Fruit fly (Drosophila melanogaster): ENCODE data around the gene Dab.

The Dab gene

DNA sequence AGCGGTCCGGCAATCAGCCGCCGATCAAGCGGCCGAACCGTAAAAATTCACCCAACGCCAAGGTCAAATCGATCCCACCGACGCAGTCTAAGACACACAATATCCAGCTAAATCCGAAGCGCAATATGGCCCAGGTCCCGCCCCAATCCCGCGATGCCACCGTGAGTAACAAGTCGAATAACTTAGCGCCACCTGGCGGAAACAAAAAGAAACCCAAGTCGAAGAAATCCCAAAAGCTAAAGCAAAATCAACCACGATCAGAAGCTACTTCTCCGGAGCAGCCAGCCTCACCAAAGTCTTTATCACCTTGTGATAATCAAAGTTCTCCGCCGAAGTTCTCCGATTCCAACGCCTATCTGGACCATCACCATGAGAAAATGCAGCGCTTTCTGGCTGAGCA lies 6.3 kb upstream of the Dab start:
- TF ChIP-seq Pif1A (GFP tag; optimal IDR thresholded peaks at IDR 0.05) = no peak
- no peak for TF ChIP-seq Ets98B (GFP tag; IDR thresholded peaks at IDR 0.05)
- no peak for TF ChIP-seq Pif1B (GFP tag; optimal IDR thresholded peaks at IDR 0.05)
- TF ChIP-seq CG4496 (GFP tag; IDR thresholded peaks at IDR 0.05) = no peak
- no peak for TF ChIP-seq D1 (tag; optimal IDR thresholded peaks at IDR 0.05)
- TF ChIP-seq CG32121 (GFP tag; IDR thresholded peaks at IDR 0.05) = no peak
- TF ChIP-seq CG13204 (GFP tag; optimal IDR thresholded peaks at IDR 0.05) = no peak
- TF ChIP-seq CG12605 (GFP tag; IDR thresholded peaks at IDR 0.05) = no peak
- no peak for TF ChIP-seq CG8301 (tag; optimal IDR thresholded peaks at IDR 0.05)
- TF ChIP-seq rn (GFP tag; IDR thresholded peaks at IDR 0.05) = no peak
- no peak for TF ChIP-seq Snoo (tag; optimal IDR thresholded peaks at IDR 0.05)
- no peak for TF ChIP-seq CG9948 (tag; optimal IDR thresholded peaks at IDR 0.05)
- TF ChIP-seq CG15710 (tag; optimal IDR thresholded peaks at IDR 0.05) = no peak
- no peak for TF ChIP-seq CG14655 (GFP tag; optimal IDR thresholded peaks at IDR 0.05)

DNA sequence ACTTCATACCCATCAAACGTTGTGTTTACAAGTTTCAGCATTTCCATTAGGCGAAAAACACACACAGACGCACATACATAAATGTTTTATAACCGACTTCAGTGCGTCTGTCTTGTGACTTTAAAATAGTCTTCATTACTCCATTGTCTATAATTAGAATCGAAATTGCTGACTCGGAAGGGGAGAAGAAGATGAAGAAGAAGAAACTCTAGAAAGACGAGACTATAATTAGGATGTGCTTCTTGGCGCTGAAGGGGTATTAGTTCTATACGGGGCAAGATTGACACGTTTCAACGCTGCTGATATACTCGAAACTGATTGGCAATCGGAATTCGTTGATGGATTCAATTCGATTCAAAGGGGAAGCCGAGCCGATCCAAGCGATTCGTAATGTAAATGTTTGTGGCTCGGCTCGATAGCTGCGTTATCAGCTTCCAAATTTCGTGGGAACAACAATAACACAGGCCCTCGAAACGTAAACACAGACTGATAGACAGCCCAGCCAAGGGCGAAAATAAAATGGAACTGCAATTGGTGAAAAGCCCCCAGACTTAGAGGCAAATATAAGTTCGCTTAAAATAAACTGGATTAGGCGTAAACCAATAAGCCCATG lies 3.1 kb upstream of the Dab start:
- no peak for TF ChIP-seq CG4496 (GFP tag; IDR thresholded peaks at IDR 0.05)
- no peak for TF ChIP-seq Pif1A (GFP tag; optimal IDR thresholded peaks at IDR 0.05)
- no peak for TF ChIP-seq gl (tag; optimal IDR thresholded peaks at IDR 0.05)
- TF ChIP-seq CG12605 (GFP tag; IDR thresholded peaks at IDR 0.05) = no peak
- TF ChIP-seq CG32121 (GFP tag; IDR thresholded peaks at IDR 0.05) = no peak
- no peak for TF ChIP-seq CG8301 (tag; optimal IDR thresholded peaks at IDR 0.05)
- no peak for TF ChIP-seq CG34367 (tag; optimal IDR thresholded peaks at IDR 0.05)
- no peak for TF ChIP-seq fd96Ca (GFP tag; IDR thresholded peaks at IDR 0.05)
- no peak for TF ChIP-seq EcR (GFP tag; optimal IDR thresholded peaks at IDR 0.05)
- TF ChIP-seq Ets98B (GFP tag; IDR thresholded peaks at IDR 0.05) = no peak
- TF ChIP-seq CG17806 (tag; optimal IDR thresholded peaks at IDR 0.05) = no peak
- no peak for TF ChIP-seq D1 (tag; optimal IDR thresholded peaks at IDR 0.05)
- TF ChIP-seq CG8159 (tag; optimal IDR thresholded peaks at IDR 0.05) = no peak
- no peak for TF ChIP-seq CG15710 (tag; optimal IDR thresholded peaks at IDR 0.05)
- TF ChIP-seq CG13204 (GFP tag; optimal IDR thresholded peaks at IDR 0.05) = no peak
- no peak for TF ChIP-seq Pif1B (GFP tag; optimal IDR thresholded peaks at IDR 0.05)
- no peak for TF ChIP-seq Snoo (tag; optimal IDR thresholded peaks at IDR 0.05)
- no peak for TF ChIP-seq CG10348 (GFP tag; IDR thresholded peaks at IDR 0.05)

DNA sequence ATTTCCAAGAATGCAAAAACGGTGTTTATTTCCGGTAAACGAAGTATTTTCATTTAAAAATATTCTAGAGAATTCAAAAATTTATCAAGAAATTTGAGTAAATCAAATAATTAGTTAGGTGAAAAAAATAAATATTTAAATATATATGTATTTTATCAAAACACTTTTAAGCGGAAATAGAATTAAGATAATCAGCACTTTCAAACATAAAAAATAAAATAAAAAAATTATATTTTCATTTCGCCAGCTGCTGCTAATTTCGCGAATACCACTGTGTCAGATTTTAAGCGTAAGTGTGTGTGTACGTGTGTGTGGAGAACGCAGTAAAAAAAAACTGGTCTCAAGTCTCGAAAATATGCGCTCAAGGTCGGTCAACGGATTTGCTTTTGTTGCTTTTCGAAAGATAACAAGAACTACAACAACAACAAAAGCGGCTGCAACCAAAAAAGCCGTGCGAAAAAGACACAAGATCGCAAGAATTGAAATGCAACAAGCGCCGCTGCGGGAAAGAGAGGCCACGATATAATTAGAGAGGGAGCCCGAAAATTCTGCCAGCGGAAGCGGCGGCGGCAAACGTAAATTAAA lies 2.2 kb upstream of the Dab start:
- peak; percentile 4; the same call in 1 of the 2 replicates for TF ChIP-seq Ets98B (GFP tag; IDR thresholded peaks at IDR 0.05)
- TF ChIP-seq CG9948 (tag; optimal IDR thresholded peaks at IDR 0.05) = no peak
- peak; percentile 71 for TF ChIP-seq EcR (GFP tag; optimal IDR thresholded peaks at IDR 0.05)
- TF ChIP-seq CG17806 (tag; optimal IDR thresholded peaks at IDR 0.05) = no peak
- no peak for TF ChIP-seq CG10348 (GFP tag; IDR thresholded peaks at IDR 0.05)
- peak; percentile 24 for TF ChIP-seq Pif1B (GFP tag; optimal IDR thresholded peaks at IDR 0.05)
- no peak for TF ChIP-seq D1 (tag; optimal IDR thresholded peaks at IDR 0.05)
- 0 out of 2 replicates have a peak, but pooled peaks have one; percentile 12 for TF ChIP-seq rn (GFP tag; IDR thresholded peaks at IDR 0.05)
- TF ChIP-seq fd96Ca (GFP tag; IDR thresholded peaks at IDR 0.05) = no peak
- TF ChIP-seq CG14655 (GFP tag; optimal IDR thresholded peaks at IDR 0.05) = no peak
- no peak for TF ChIP-seq Pif1A (GFP tag; optimal IDR thresholded peaks at IDR 0.05)

DNA sequence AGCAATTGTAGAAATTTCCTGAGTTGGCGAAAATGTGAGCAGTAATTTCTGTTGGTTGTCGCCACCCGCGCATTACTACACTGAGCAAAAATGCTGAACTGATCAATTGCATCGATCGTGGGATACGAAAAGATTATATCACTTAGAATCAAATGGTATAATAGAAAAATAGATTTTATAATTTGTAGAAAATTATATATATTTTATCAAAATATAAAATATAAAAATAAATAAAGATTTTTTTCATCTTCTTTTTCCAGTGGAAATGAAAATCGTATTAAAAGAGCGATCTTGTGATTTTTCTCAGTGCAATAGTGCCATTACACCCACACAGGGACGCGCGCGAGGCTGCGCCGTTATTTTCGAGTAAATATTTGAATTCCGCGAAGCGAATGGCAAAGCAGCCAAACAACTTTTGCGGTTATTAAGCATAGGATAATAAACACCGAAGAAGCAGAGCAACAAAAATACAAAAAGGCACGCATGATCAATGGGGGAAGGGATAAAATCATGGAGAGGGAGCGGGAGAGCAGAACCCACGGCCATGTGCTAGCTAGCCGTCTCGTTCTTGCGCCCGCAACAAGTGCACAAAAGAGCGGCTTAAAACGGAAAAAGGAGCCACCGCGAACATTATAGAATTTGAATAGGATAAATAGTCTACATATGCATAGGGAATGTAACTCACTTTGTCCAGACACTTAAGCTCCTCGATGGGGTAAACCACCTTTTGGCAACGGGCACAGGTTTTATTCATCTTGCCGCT lies 1.5 kb upstream of the Dab start:
- TF ChIP-seq Snoo (tag; optimal IDR thresholded peaks at IDR 0.05) (peak; percentile 6), CG4496 (GFP tag; IDR thresholded peaks at IDR 0.05) (peak; percentile 65), EcR (GFP tag; optimal IDR thresholded peaks at IDR 0.05) (peak; percentile 45), CG9948 (tag; optimal IDR thresholded peaks at IDR 0.05) (peak; percentile 54), Pif1B (GFP tag; optimal IDR thresholded peaks at IDR 0.05) (peak; percentile 51), Ets98B (GFP tag; IDR thresholded peaks at IDR 0.05) (peak; percentile 51), CG34367 (tag; optimal IDR thresholded peaks at IDR 0.05) (peak; percentile 26), fd96Ca (GFP tag; IDR thresholded peaks at IDR 0.05) (peak; percentile 63; the same call in 2 of the 3 replicates), CG8159 (tag; optimal IDR thresholded peaks at IDR 0.05) (peak; percentile 84), CG12605 (GFP tag; IDR thresholded peaks at IDR 0.05) (no peak), CG13204 (GFP tag; optimal IDR thresholded peaks at IDR 0.05) (no peak), Pif1A (GFP tag; optimal IDR thresholded peaks at IDR 0.05) (peak; percentile 60), rn (GFP tag; IDR thresholded peaks at IDR 0.05) (peak; percentile 56; the same call in 1 of the 2 replicates), D1 (tag; optimal IDR thresholded peaks at IDR 0.05) (no peak), CG8301 (tag; optimal IDR thresholded peaks at IDR 0.05) (peak; percentile 58), CG17806 (tag; optimal IDR thresholded peaks at IDR 0.05) (peak; percentile 73), CG32121 (GFP tag; IDR thresholded peaks at IDR 0.05) (peak; percentile 72), CG14655 (GFP tag; optimal IDR thresholded peaks at IDR 0.05) (peak; percentile 83), CG10348 (GFP tag; IDR thresholded peaks at IDR 0.05) (no peak; the same call in 1 of the 2 replicates), gl (tag; optimal IDR thresholded peaks at IDR 0.05) (no peak), CG15710 (tag; optimal IDR thresholded peaks at IDR 0.05) (peak; percentile 69)

DNA sequence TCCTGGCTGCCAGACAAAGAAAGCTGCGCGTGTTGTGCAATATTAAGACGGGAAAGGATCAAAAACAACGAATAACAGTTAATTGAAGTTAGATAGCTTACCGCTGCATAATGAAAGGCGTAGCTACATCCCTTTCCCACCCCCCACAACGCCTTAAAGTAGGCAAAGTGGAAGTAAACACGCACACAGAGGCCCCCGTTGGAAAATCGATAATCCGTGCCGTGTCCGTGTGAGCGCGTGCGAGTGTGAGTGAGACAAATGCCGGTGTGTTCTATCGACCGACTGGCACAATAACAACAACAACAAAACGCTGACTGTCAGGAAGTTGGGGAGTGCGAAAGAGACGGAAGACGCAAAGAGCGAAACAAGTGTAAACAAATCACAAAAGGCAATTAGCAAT lies 445 bp downstream of the Dab start:
- TF ChIP-seq CG8301 (tag; optimal IDR thresholded peaks at IDR 0.05) = no peak
- TF ChIP-seq Snoo (tag; optimal IDR thresholded peaks at IDR 0.05) = no peak
- TF ChIP-seq D1 (tag; optimal IDR thresholded peaks at IDR 0.05) = no peak
- no peak for TF ChIP-seq CG14655 (GFP tag; optimal IDR thresholded peaks at IDR 0.05)
- no peak for TF ChIP-seq CG34367 (tag; optimal IDR thresholded peaks at IDR 0.05)
- TF ChIP-seq fd96Ca (GFP tag; IDR thresholded peaks at IDR 0.05) = no peak
- no peak for TF ChIP-seq gl (tag; optimal IDR thresholded peaks at IDR 0.05)
- TF ChIP-seq CG15710 (tag; optimal IDR thresholded peaks at IDR 0.05) = no peak
- TF ChIP-seq CG10348 (GFP tag; IDR thresholded peaks at IDR 0.05) = no peak
- TF ChIP-seq Pif1B (GFP tag; optimal IDR thresholded peaks at IDR 0.05) = no peak
